Worm (Caenorhabditis elegans) whole organism, midembryonic: Measurements from ENCODE around the gene W06F12.2.

Experiments used
- med-1 ChIP-seq: sonication (generic microtip); optimal IDR thresholded peaks from 2 replicates; lab custom pipeline; 2017; ENCODE audit warnings: missing genetic modification characterization, mild to moderate bottlenecking, missing compliant biosample characterization, antibody characterized with exemption, missing genetic modification reagents; ENCODE audit not compliant: insufficient read depth
- tab-1 ChIP-seq: fragments of 200-800 bp; sonication (Bioruptor generic); IDR thresholded peaks from 2 replicates; pipeline ENCODE4 v1.3.6; 2022; ENCODE audit warnings: missing genetic modification characterization, missing compliant biosample characterization
- ztf-29 ChIP-seq: fragments of 200-800 bp; sonication (Bioruptor generic); IDR thresholded peaks from 2 replicates; pipeline ENCODE4 v1.3.6; 2022; ENCODE audit warnings: missing genetic modification reagents, missing genetic modification characterization, missing compliant biosample characterization

- no peak for TF ChIP-seq med-1
- no peak for TF ChIP-seq tab-1 (GFP tag; lab: Robert Waterston, UW)
- no peak for TF ChIP-seq ztf-29 (GFP tag; lab: Robert Waterston, UW)
These were observed 23.1 kb downstream of the W06F12.2 start for ce11 chrIII:13708415-13708814.
